Fruit fly (Drosophila melanogaster) whole organism, embryonic: ENCODE data around the gene CG13385.

Source experiments
- ATbp ChIP-seq: fragments of 200-800 bp; sonication (Bioruptor generic); optimal IDR thresholded peaks from 2 replicates; lab custom pipeline; 2017; ENCODE audit warnings: missing biosample characterization, mild to moderate bottlenecking, missing genetic modification characterization, missing genetic modification reagents
- Adf1 ChIP-seq: fragments of 200-800 bp; sonication (Bioruptor generic); IDR thresholded peaks from 2 replicates; pipeline ENCODE4 v1.3.6; 2022; ENCODE audit warnings: missing biosample characterization, missing genetic modification characterization
- B-H1 ChIP-seq: fragments of 200-800 bp; sonication (Bioruptor generic); IDR thresholded peaks from 3 replicates; pipeline ENCODE4 v1.3.6; 2022; ENCODE audit warnings: missing biosample characterization, missing genetic modification characterization
- Bgb ChIP-seq: fragments of 200-800 bp; sonication (Bioruptor generic); IDR thresholded peaks from 2 replicates; pipeline ENCODE4 v1.3.6; 2022; ENCODE audit warnings: missing biosample characterization, missing genetic modification characterization; ENCODE audit not compliant: partially characterized antibody
- CG10147 ChIP-seq: fragments of 200-800 bp; sonication (Bioruptor generic); optimal IDR thresholded peaks from 2 replicates; lab custom pipeline; 2019; ENCODE audit warnings: missing biosample characterization, mild to moderate bottlenecking, missing genetic modification characterization, moderate library complexity
- CG14667 ChIP-seq: fragments of 200-800 bp; sonication (Bioruptor generic); IDR thresholded peaks from 2 replicates; pipeline ENCODE4 v1.3.6; 2022; ENCODE audit warnings: missing biosample characterization, missing genetic modification characterization
- CG15514 ChIP-seq: fragments of 200-800 bp; sonication (Bioruptor generic); optimal IDR thresholded peaks from 3 replicates; lab custom pipeline; 2017; ENCODE audit warnings: missing biosample characterization, missing genetic modification characterization, mild to moderate bottlenecking, moderate library complexity, missing genetic modification reagents
- CG17186 ChIP-seq: fragments of 200-800 bp; sonication (Bioruptor generic); optimal IDR thresholded peaks from 3 replicates; lab custom pipeline; 2017; ENCODE audit warnings: missing biosample characterization, missing genetic modification reagents, missing genetic modification characterization
- CG18262 ChIP-seq: fragments of 200-800 bp; optimal IDR thresholded peaks from 3 replicates; lab custom pipeline; 2019; ENCODE audit warnings: missing biosample characterization, mild to moderate bottlenecking, missing genetic modification characterization, moderate library complexity
- CG18476 ChIP-seq: fragments of 200-800 bp; sonication (Bioruptor generic); optimal IDR thresholded peaks from 2 replicates; lab custom pipeline; 2016; ENCODE audit warnings: missing biosample characterization, mild to moderate bottlenecking, missing genetic modification characterization
- CG32532 ChIP-seq: fragments of 200-800 bp; sonication (Bioruptor generic); IDR thresholded peaks from 2 replicates; pipeline ENCODE4 v1.3.6; 2022; ENCODE audit warnings: missing biosample characterization, missing genetic modification characterization
- CG32767 ChIP-seq: fragments of 200-800 bp; sonication (Bioruptor generic); IDR thresholded peaks from 2 replicates; pipeline ENCODE4 v1.3.6; 2022; ENCODE audit warnings: missing biosample characterization, missing genetic modification characterization
- CG33213 ChIP-seq: fragments of 200-800 bp; sonication (Bioruptor generic); optimal IDR thresholded peaks from 3 replicates; lab custom pipeline; 2016; ENCODE audit warnings: missing biosample characterization, missing genetic modification characterization
- CG3407 ChIP-seq: fragments of 200-800 bp; sonication (Bioruptor generic); optimal IDR thresholded peaks from 2 replicates; lab custom pipeline; 2018; ENCODE audit warnings: missing biosample characterization, mild to moderate bottlenecking, missing genetic modification characterization
- CG3847 ChIP-seq: fragments of 200-800 bp; sonication (Bioruptor generic); IDR thresholded peaks from 2 replicates; pipeline ENCODE4 v1.3.6; 2022; ENCODE audit warnings: missing biosample characterization, missing genetic modification characterization
- CG43689 ChIP-seq: fragments of 200-800 bp; sonication (Bioruptor generic); IDR thresholded peaks from 2 replicates; pipeline ENCODE4 v1.3.6; 2022; ENCODE audit warnings: missing biosample characterization, missing genetic modification characterization
- CG6813 ChIP-seq: fragments of 200-800 bp; sonication (Bioruptor generic); optimal IDR thresholded peaks from 2 replicates; lab custom pipeline; 2017; ENCODE audit warnings: missing biosample characterization, missing genetic modification characterization, mild to moderate bottlenecking, moderate library complexity, missing genetic modification reagents
- CG7372 ChIP-seq: fragments of 200-800 bp; sonication (Bioruptor generic); IDR thresholded peaks from 2 replicates; pipeline ENCODE4 v1.3.6; 2022; ENCODE audit warnings: missing biosample characterization, missing genetic modification characterization
- CG8290 ChIP-seq, 3 experiments: fragments of 200-800 bp; sonication (Bioruptor generic); optimal IDR thresholded peaks; 2 replicates each; lab custom pipeline; 2016 to 2019; ENCODE audit warnings: missing biosample characterization in 3 of 3, missing genetic modification characterization in 3 of 3, mild to moderate bottlenecking in 2 of 3, moderate library complexity in 1 of 3
- CG9437 ChIP-seq: fragments of 200-800 bp; sonication (Bioruptor generic); optimal IDR thresholded peaks from 2 replicates; lab custom pipeline; 2018; ENCODE audit warnings: missing biosample characterization, mild to moderate bottlenecking, missing genetic modification characterization
- CG9797 ChIP-seq: fragments of 200-800 bp; sonication (Bioruptor generic); optimal IDR thresholded peaks from 3 replicates; lab custom pipeline; 2018; ENCODE audit warnings: missing biosample characterization, mild to moderate bottlenecking, missing genetic modification characterization
- Dad ChIP-seq: fragments of 200-800 bp; sonication (Bioruptor generic); optimal IDR thresholded peaks from 3 replicates; lab custom pipeline; 2016; ENCODE audit warnings: missing biosample characterization, missing genetic modification characterization
- Drgx ChIP-seq: fragments of 200-800 bp; sonication (Bioruptor generic); IDR thresholded peaks from 2 replicates; pipeline ENCODE4 v1.3.6; 2022; ENCODE audit warnings: missing biosample characterization, missing genetic modification characterization
- HHEX ChIP-seq: fragments of 200-800 bp; sonication (Bioruptor generic); optimal IDR thresholded peaks from 3 replicates; lab custom pipeline; 2017; ENCODE audit warnings: missing biosample characterization, mild to moderate bottlenecking, missing genetic modification characterization, missing genetic modification reagents
- Hand ChIP-seq: fragments of 200-800 bp; sonication (Bioruptor generic); optimal IDR thresholded peaks from 2 replicates; lab custom pipeline; 2017; ENCODE audit warnings: mild to moderate bottlenecking, missing biosample characterization, missing genetic modification reagents, missing genetic modification characterization
- Hey ChIP-seq: fragments of 200-800 bp; sonication (Bioruptor generic); optimal IDR thresholded peaks from 3 replicates; lab custom pipeline; 2018; ENCODE audit warnings: missing biosample characterization, mild to moderate bottlenecking, missing genetic modification characterization
- Hr78 ChIP-seq, 2 experiments: fragments of 200-800 bp in 1 of 2; fragments of >200 bp in 1 of 2; sonication (Bioruptor generic) in 1 of 2; optimal IDR thresholded peaks; 2 replicates each; lab custom pipeline; 2017 to 2019; ENCODE audit warnings: missing biosample characterization in 2 of 2, missing genetic modification characterization in 2 of 2, mild to moderate bottlenecking in 1 of 2, moderate library complexity in 1 of 2
- Lim3 ChIP-seq: fragments of 200-800 bp; sonication (Bioruptor generic); IDR thresholded peaks from 2 replicates; pipeline ENCODE4 v1.3.6; 2022; ENCODE audit warnings: missing biosample characterization, missing genetic modification characterization
- NfI ChIP-seq: fragments of 200-800 bp; sonication (Bioruptor generic); optimal IDR thresholded peaks from 3 replicates; lab custom pipeline; 2018; ENCODE audit warnings: missing biosample characterization, mild to moderate bottlenecking, missing genetic modification characterization, moderate library complexity
- Pdp1 ChIP-seq, 2 experiments: fragments of 200-800 bp; sonication (Bioruptor generic); optimal IDR thresholded peaks; 3 replicates each; lab custom pipeline; 2016; ENCODE audit warnings: missing biosample characterization in 2 of 2, missing genetic modification characterization in 2 of 2, mild to moderate bottlenecking in 1 of 2, moderate library complexity in 1 of 2
- Ssrp ChIP-seq: fragments of 200-800 bp; sonication (Bioruptor generic); optimal IDR thresholded peaks from 2 replicates; lab custom pipeline; 2018; ENCODE audit warnings: missing biosample characterization, mild to moderate bottlenecking, missing genetic modification characterization, moderate library complexity
- Stat92E ChIP-seq, 3 experiments: fragments of >200 bp in 2 of 3; fragments of 200-800 bp in 1 of 3; sonication (Bioruptor generic) in 1 of 3; optimal IDR thresholded peaks; 2 replicates each; lab custom pipeline; 2017 to 2019; ENCODE audit warnings: missing biosample characterization in 3 of 3, missing genetic modification characterization in 3 of 3, mild to moderate bottlenecking in 1 of 3, moderate library complexity in 1 of 3
- TFAM ChIP-seq: fragments of 200-800 bp; sonication (Bioruptor generic); optimal IDR thresholded peaks from 2 replicates; lab custom pipeline; 2017; ENCODE audit warnings: missing biosample characterization, missing genetic modification characterization, inconsistent platforms
- Xrp1 ChIP-seq: fragments of 200-800 bp; sonication (Bioruptor generic); IDR thresholded peaks from 2 replicates; pipeline ENCODE4 v1.3.6; 2022; ENCODE audit warnings: missing biosample characterization, missing genetic modification characterization
- abd-A ChIP-seq: fragments of 200-800 bp; sonication (Bioruptor generic); optimal IDR thresholded peaks from 3 replicates; lab custom pipeline; 2019; ENCODE audit warnings: missing biosample characterization, mild to moderate bottlenecking, missing genetic modification characterization, moderate library complexity
- ase ChIP-seq: fragments of 200-800 bp; sonication (Bioruptor generic); IDR thresholded peaks from 3 replicates; pipeline ENCODE4 v1.3.6; 2022; ENCODE audit warnings: missing biosample characterization, missing genetic modification characterization
- dimm ChIP-seq: fragments of 200-800 bp; sonication (Bioruptor generic); IDR thresholded peaks from 2 replicates; pipeline ENCODE4 v1.3.6; 2022; ENCODE audit warnings: missing biosample characterization, missing genetic modification characterization
- exex ChIP-seq: fragments of 200-800 bp; sonication (Bioruptor generic); optimal IDR thresholded peaks from 4 replicates; lab custom pipeline; 2018; ENCODE audit warnings: missing biosample characterization, mild to moderate bottlenecking, missing genetic modification characterization, moderate library complexity
- eyg ChIP-seq: fragments of 200-800 bp; sonication (Bioruptor generic); optimal IDR thresholded peaks from 3 replicates; lab custom pipeline; 2016; ENCODE audit warnings: missing biosample characterization, missing genetic modification characterization
- inv ChIP-seq: fragments of 200-800 bp; sonication (Bioruptor generic); IDR thresholded peaks from 2 replicates; pipeline ENCODE4 v1.3.6; 2022; ENCODE audit warnings: missing biosample characterization, missing genetic modification characterization; ENCODE audit not compliant: partially characterized antibody
- nom ChIP-seq: fragments of 200-800 bp; sonication (Bioruptor generic); optimal IDR thresholded peaks from 2 replicates; lab custom pipeline; 2017; ENCODE audit warnings: missing biosample characterization, missing genetic modification characterization, mild to moderate bottlenecking, moderate library complexity, missing genetic modification reagents
- onecut ChIP-seq: fragments of 200-800 bp; sonication (Bioruptor generic); IDR thresholded peaks from 2 replicates; pipeline ENCODE4 v1.3.6; 2022; ENCODE audit warnings: missing biosample characterization, missing genetic modification characterization
- ranshi ChIP-seq: fragments of 200-800 bp; sonication (Bioruptor generic); IDR thresholded peaks from 2 replicates; pipeline ENCODE4 v1.3.6; 2022; ENCODE audit warnings: missing biosample characterization, missing genetic modification characterization
- sna ChIP-seq: fragments of 200-800 bp; sonication (Bioruptor generic); IDR thresholded peaks from 2 replicates; pipeline ENCODE4 v1.3.6; 2022; ENCODE audit warnings: missing biosample characterization, missing genetic modification characterization; ENCODE audit not compliant: partially characterized antibody
- tap ChIP-seq: fragments of 200-800 bp; optimal IDR thresholded peaks from 3 replicates; lab custom pipeline; 2019; ENCODE audit warnings: missing biosample characterization, mild to moderate bottlenecking, missing genetic modification characterization, moderate library complexity
- tio ChIP-seq: fragments of 200-800 bp; sonication (Bioruptor generic); optimal IDR thresholded peaks from 2 replicates; lab custom pipeline; 2017; ENCODE audit warnings: missing biosample characterization, missing genetic modification characterization, inconsistent platforms
- wdn ChIP-seq: fragments of 200-800 bp; sonication (Bioruptor generic); IDR thresholded peaks from 2 replicates; pipeline ENCODE4 v1.3.6; 2022; ENCODE audit warnings: missing biosample characterization, missing genetic modification characterization
- z ChIP-seq: fragments of 200-800 bp; sonication (Bioruptor generic); IDR thresholded peaks from 3 replicates; pipeline ENCODE4 v1.3.6; 2022; ENCODE audit warnings: missing biosample characterization, missing genetic modification characterization
- zfh2 ChIP-seq: fragments of 200-800 bp; sonication (Bioruptor generic); optimal IDR thresholded peaks from 2 replicates; lab custom pipeline; 2016; ENCODE audit warnings: missing biosample characterization, missing genetic modification characterization

The CG13385 gene

dm6 chr2L:8376717-8377116 lies 19.7 kb upstream of the CG13385 start, which contains the start of the genes CG13390 and CG17294 (continued):
- TF ChIP-seq abd-A (tag; lab: Kevin White, UChicago): peak; percentile 98
- TF ChIP-seq B-H1 (GFP tag; lab: Robert Waterston, UW): peak; percentile 99
- peak; percentile 97 for TF ChIP-seq CG3407
- TF ChIP-seq Stat92E (GFP tag; optimal IDR thresholded peaks at IDR 0.05; lab: Kevin White, UChicago): peak in 1 of 3 experiments; percentile 98
- TF ChIP-seq NfI: peak; percentile 100
- TF ChIP-seq wdn (GFP tag; lab: Robert Waterston, UW): peak; percentile 100
- peak; percentile 91 for TF ChIP-seq eyg (GFP tag; lab: Kevin White, UChicago)
- TF ChIP-seq onecut (GFP tag; lab: Robert Waterston, UW): peak; percentile 99
- peak; percentile 95 for TF ChIP-seq CG9437 (GFP tag; lab: Kevin White, UChicago)
- TF ChIP-seq CG9797: peak; percentile 65
- peak; percentile 84 for TF ChIP-seq z (GFP tag; lab: Robert Waterston, UW)
- TF ChIP-seq CG18262 (tag; lab: Kevin White, UChicago): peak; percentile 100
- TF ChIP-seq Hand (GFP tag; lab: Kevin White, UChicago): peak; percentile 99
- peak; percentile 99 for TF ChIP-seq CG6813 (GFP tag; lab: Kevin White, UChicago)
- peak; percentile 100 for TF ChIP-seq HHEX (GFP tag; lab: Kevin White, UChicago)
- peak; percentile 91 for TF ChIP-seq Dad
- TF ChIP-seq CG18476 (GFP tag; lab: Kevin White, UChicago): peak; percentile 97
- peak; percentile 100 for TF ChIP-seq ranshi (GFP tag; lab: Robert Waterston, UW)
- TF ChIP-seq Bgb: peak; percentile 71
- TF ChIP-seq Hey (tag; lab: Kevin White, UChicago): peak; percentile 92
- peak; percentile 98 for TF ChIP-seq CG15514 (GFP tag; lab: Kevin White, UChicago)
- peak; percentile 100 for TF ChIP-seq tap (tag; lab: Kevin White, UChicago)
- peak in 1 of 2 experiments; percentile 97 for TF ChIP-seq Hr78 (GFP tag; optimal IDR thresholded peaks at IDR 0.05; lab: Kevin White, UChicago)
- peak; percentile 99 for TF ChIP-seq ase (GFP tag; lab: Robert Waterston, UW)
- peak; percentile 99 for TF ChIP-seq CG10147 (GFP tag; lab: Kevin White, UChicago)
- peak; percentile 99 for TF ChIP-seq CG43689
- peak; percentile 100 for TF ChIP-seq Drgx (GFP tag; lab: Robert Waterston, UW)
- peak; percentile 100 for TF ChIP-seq CG7372 (GFP tag; lab: Robert Waterston, UW)
- TF ChIP-seq CG32767 (GFP tag; lab: Robert Waterston, UW): peak; percentile 99
- TF ChIP-seq Xrp1 (GFP tag; lab: Robert Waterston, UW): peak; percentile 100
- TF ChIP-seq Lim3 (GFP tag; lab: Robert Waterston, UW): peak; percentile 98
- TF ChIP-seq Adf1 (GFP tag; lab: Robert Waterston, UW): peak; percentile 93
- TF ChIP-seq TFAM (GFP tag; lab: Kevin White, UChicago): peak; percentile 91
- peak; percentile 98 for TF ChIP-seq CG8290 (GFP tag; optimal IDR thresholded peaks at IDR 0.05; lab: Kevin White, UChicago)
- TF ChIP-seq CG8290 (tag; optimal IDR thresholded peaks at IDR 0.05; lab: Kevin White, UChicago): peak; percentile 96 to 98
- TF ChIP-seq zfh2: peak; percentile 95
- TF ChIP-seq dimm (GFP tag; lab: Robert Waterston, UW): peak; percentile 99
- TF ChIP-seq CG33213: peak; percentile 93
- TF ChIP-seq Pdp1 (GFP tag; optimal IDR thresholded peaks at IDR 0.05; lab: Kevin White, UChicago): peak; percentile 96 to 97
- peak; percentile 94 for TF ChIP-seq CG17186
- TF ChIP-seq sna (GFP tag; lab: Robert Waterston, UW): peak; percentile 83
- TF ChIP-seq ATbp (GFP tag; lab: Kevin White, UChicago): peak; percentile 98
- TF ChIP-seq CG3847: peak; percentile 100
- TF ChIP-seq CG14667 (GFP tag; lab: Robert Waterston, UW): peak; percentile 99
- TF ChIP-seq inv (GFP tag; lab: Robert Waterston, UW): peak; percentile 71; the same call in 1 of the 2 replicates
- peak; percentile 98 for TF ChIP-seq tio (GFP tag; lab: Kevin White, UChicago)
- TF ChIP-seq exex (tag; lab: Kevin White, UChicago): peak; percentile 98
- peak; percentile 100 for TF ChIP-seq Ssrp (tag; lab: Kevin White, UChicago)
- peak; percentile 100 for TF ChIP-seq CG32532 (GFP tag; lab: Robert Waterston, UW)
- peak; percentile 99 for TF ChIP-seq nom
